Worm (Caenorhabditis elegans) whole organism, L1 larva: Measurements from ENCODE around the gene mrpl-11.

ENCODE experiments used
- C16A3.4 ChIP-seq: fragments of 150-350 bp; optimal IDR thresholded peaks from 2 replicates; lab custom pipeline; 2014; ENCODE audit warnings: missing biosample characterization, missing genetic modification characterization
- F16B12.6 ChIP-seq: fragments of 150-350 bp; optimal IDR thresholded peaks from 2 replicates; lab custom pipeline; 2014; ENCODE audit warnings: missing biosample characterization, missing genetic modification characterization
- blmp-1 ChIP-seq: fragments of 150-350 bp; optimal IDR thresholded peaks from 2 replicates; lab custom pipeline; 2014; ENCODE audit warnings: missing biosample characterization, missing genetic modification characterization
- ceh-63 ChIP-seq: fragments of 200-800 bp; sonication (Bioruptor generic); optimal IDR thresholded peaks from 2 replicates; lab custom pipeline; 2018; ENCODE audit warnings: mild to moderate bottlenecking, missing genetic modification characterization, missing compliant biosample characterization
- ceh-82 ChIP-seq, 3 experiments: fragments of 150-350 bp in 1 of 3; sonication (generic microtip) in 2 of 3; optimal IDR thresholded peaks; 2 replicates each; lab custom pipeline; 2014 to 2017; ENCODE audit warnings: missing biosample characterization in 3 of 3, missing genetic modification characterization in 3 of 3
- ceh-90 ChIP-seq: sonication (generic microtip); optimal IDR thresholded peaks from 2 replicates; lab custom pipeline; 2016; ENCODE audit warnings: missing genetic modification characterization, missing compliant biosample characterization
- dpl-1 ChIP-seq, 3 experiments: fragments of 150-350 bp in 2 of 3; sonication (generic microtip) in 1 of 3; optimal IDR thresholded peaks; 2 replicates each; lab custom pipeline; 2014 to 2017; ENCODE audit warnings: missing biosample characterization in 3 of 3, missing genetic modification characterization in 3 of 3, missing genetic modification reagents in 3 of 3
- dsc-1 ChIP-seq: sonication (generic microtip); optimal IDR thresholded peaks from 2 replicates; lab custom pipeline; 2016; ENCODE audit warnings: mild to moderate bottlenecking, missing genetic modification characterization, missing compliant biosample characterization
- efl-1 ChIP-seq, 4 experiments: fragments of 150-350 bp; optimal IDR thresholded peaks in 3 of 4; peaks in 1 of 4; 1 replicate in 1 of 4; 2 replicates in 3 of 4; lab custom pipeline; 2014; ENCODE audit warnings: missing biosample characterization in 2 of 4, missing genetic modification characterization in 2 of 4, missing genetic modification reagents in 2 of 4
- egl-13 ChIP-seq: sonication (generic microtip); optimal IDR thresholded peaks from 2 replicates; lab custom pipeline; 2016; ENCODE audit warnings: missing genotype, missing genetic modification reagents, missing genetic modification characterization, missing compliant biosample characterization
- elt-3 ChIP-seq, 6 experiments: fragments of 150-350 bp in 1 of 6; sonication (generic microtip); optimal IDR thresholded peaks; 2 replicates each; lab custom pipeline; 2017 to 2018; ENCODE audit warnings: missing biosample characterization in 6 of 6, missing genetic modification characterization in 6 of 6, inconsistent platforms in 1 of 6
- fkh-4 ChIP-seq: sonication (generic microtip); optimal IDR thresholded peaks from 2 replicates; lab custom pipeline; 2016; ENCODE audit warnings: missing compliant biosample characterization, missing genetic modification characterization, borderline replicate concordance
- grh-1 ChIP-seq: fragments of 200-800 bp; sonication (Bioruptor generic); IDR thresholded peaks from 2 replicates; pipeline ENCODE4 v1.3.6; 2022; ENCODE audit warnings: missing genetic modification reagents, missing genetic modification characterization, missing compliant biosample characterization
- isw-1 ChIP-seq: fragments of 200-800 bp; sonication (Bioruptor generic); IDR thresholded peaks from 2 replicates; pipeline ENCODE4 v1.3.6; 2022; ENCODE audit warnings: missing genetic modification characterization, missing compliant biosample characterization
- lin-14 ChIP-seq: fragments of 200-800 bp; sonication (Bioruptor generic); optimal IDR thresholded peaks from 2 replicates; lab custom pipeline; 2018; ENCODE audit warnings: mild to moderate bottlenecking, missing genetic modification characterization, moderate library complexity, missing compliant biosample characterization
- lin-15B ChIP-seq: fragments of 150-350 bp; sonication (generic microtip); optimal IDR thresholded peaks from 3 replicates; lab custom pipeline; 2014; ENCODE audit warnings: missing biosample characterization, missing genetic modification characterization
- lin-35 ChIP-seq, 2 experiments: fragments of 150-350 bp; optimal IDR thresholded peaks; 2 replicates each; lab custom pipeline; 2014; ENCODE audit warnings: missing biosample characterization in 2 of 2, missing genetic modification characterization in 2 of 2, missing genetic modification reagents in 2 of 2
- lir-3 ChIP-seq: sonication (generic microtip); optimal IDR thresholded peaks from 2 replicates; lab custom pipeline; 2016; ENCODE audit warnings: mild to moderate bottlenecking, missing genetic modification characterization, moderate library complexity, missing compliant biosample characterization; ENCODE audit not compliant: poor library complexity
- lsy-2 ChIP-seq, 2 experiments: fragments of 150-350 bp; optimal IDR thresholded peaks; 2 replicates each; lab custom pipeline; 2014; ENCODE audit warnings: missing biosample characterization in 2 of 2, missing genetic modification characterization in 2 of 2
- mab-9 ChIP-seq: fragments of 200-800 bp; sonication (Bioruptor generic); IDR thresholded peaks from 2 replicates; pipeline ENCODE4 v1.3.6; 2022; ENCODE audit warnings: missing genetic modification reagents, missing genetic modification characterization, missing compliant biosample characterization
- mdl-1 ChIP-seq, 2 experiments: fragments of 150-350 bp; optimal IDR thresholded peaks; 2 replicates each; lab custom pipeline; 2014 to 2017; ENCODE audit warnings: missing biosample characterization in 2 of 2, missing genetic modification characterization in 2 of 2, inconsistent platforms in 1 of 2
- mef-2 ChIP-seq: fragments of 150-350 bp; optimal IDR thresholded peaks from 2 replicates; lab custom pipeline; 2014; ENCODE audit warnings: missing biosample characterization, missing genetic modification characterization
- nhr-12 ChIP-seq: sonication (generic microtip); optimal IDR thresholded peaks from 2 replicates; lab custom pipeline; 2017; ENCODE audit warnings: missing biosample characterization, missing genetic modification characterization
- nhr-19 ChIP-seq: fragments of 200-800 bp; sonication (Bioruptor generic); conservative IDR thresholded peaks from 2 replicates; pipeline ENCODE4 v1.3.6; 2022; ENCODE audit warnings: missing genetic modification characterization, missing compliant biosample characterization
- nhr-20 ChIP-seq: sonication (generic microtip); optimal IDR thresholded peaks from 2 replicates; lab custom pipeline; 2016; ENCODE audit warnings: mild to moderate bottlenecking, missing genetic modification characterization, missing compliant biosample characterization
- nhr-47 ChIP-seq: sonication (generic microtip); optimal IDR thresholded peaks from 2 replicates; lab custom pipeline; 2016; ENCODE audit warnings: mild to moderate bottlenecking, missing genetic modification characterization, moderate library complexity, missing compliant biosample characterization
- nhr-71 ChIP-seq: sonication (generic microtip); optimal IDR thresholded peaks from 2 replicates; lab custom pipeline; 2016; ENCODE audit warnings: mild to moderate bottlenecking, missing genetic modification characterization, moderate library complexity, missing compliant biosample characterization
- nhr-76 ChIP-seq: sonication (generic microtip); optimal IDR thresholded peaks from 2 replicates; lab custom pipeline; 2017; ENCODE audit warnings: missing biosample characterization, missing genetic modification characterization
- nhr-77 ChIP-seq: fragments of 150-350 bp; optimal IDR thresholded peaks from 2 replicates; lab custom pipeline; 2014; ENCODE audit warnings: missing biosample characterization, missing genetic modification characterization
- nhr-85 ChIP-seq: sonication (generic microtip); peaks from one replicate; lab custom pipeline; 2016; ENCODE audit warnings: missing genetic modification characterization, inconsistent platforms, missing compliant biosample characterization
- nhr-90 ChIP-seq: sonication (generic microtip); optimal IDR thresholded peaks from 2 replicates; lab custom pipeline; 2016; ENCODE audit warnings: mild to moderate bottlenecking, missing genetic modification characterization, missing compliant biosample characterization; ENCODE audit not compliant: poor library complexity
- pax-3 ChIP-seq: fragments of 200-800 bp; sonication (Bioruptor generic); optimal IDR thresholded peaks from 2 replicates; lab custom pipeline; 2018; ENCODE audit warnings: mild to moderate bottlenecking, missing genetic modification characterization, moderate library complexity, missing compliant biosample characterization
- rnt-1 ChIP-seq: sonication (generic microtip); optimal IDR thresholded peaks from 2 replicates; lab custom pipeline; 2016; ENCODE audit warnings: mild to moderate bottlenecking, missing genetic modification characterization, moderate library complexity, missing compliant biosample characterization
- skn-1 ChIP-seq: fragments of 150-350 bp; optimal IDR thresholded peaks from 2 replicates; lab custom pipeline; 2014; ENCODE audit warnings: missing biosample characterization, missing genetic modification characterization
- snpc-4 ChIP-seq: fragments of 150-350 bp; optimal IDR thresholded peaks from 2 replicates; lab custom pipeline; 2014; ENCODE audit warnings: missing biosample characterization, missing genetic modification characterization
- snu-23 ChIP-seq: sonication (generic microtip); optimal IDR thresholded peaks from 2 replicates; lab custom pipeline; 2016; ENCODE audit warnings: missing genetic modification characterization, missing compliant biosample characterization
- tbx-2 ChIP-seq: sonication (generic microtip); optimal IDR thresholded peaks from 2 replicates; lab custom pipeline; 2016; ENCODE audit warnings: missing genetic modification characterization, missing compliant biosample characterization
- unc-130 ChIP-seq: fragments of 150-350 bp; optimal IDR thresholded peaks from 2 replicates; lab custom pipeline; 2017; ENCODE audit warnings: missing biosample characterization, missing genetic modification characterization, inconsistent platforms
- unc-30 ChIP-seq: sonication (generic microtip); optimal IDR thresholded peaks from 2 replicates; lab custom pipeline; 2017; ENCODE audit warnings: missing biosample characterization, missing genetic modification characterization
- xbp-1 ChIP-seq: sonication (generic microtip); optimal IDR thresholded peaks from 2 replicates; lab custom pipeline; 2016; ENCODE audit warnings: missing genetic modification characterization, missing compliant biosample characterization
- ztf-11 ChIP-seq, 2 experiments: sonication (generic microtip); optimal IDR thresholded peaks; 2 replicates each; lab custom pipeline; 2016 to 2017; ENCODE audit warnings: missing genetic modification characterization in 2 of 2, missing biosample characterization in 1 of 2, missing compliant biosample characterization in 1 of 2
- ztf-4 ChIP-seq: fragments of 150-350 bp; optimal IDR thresholded peaks from 2 replicates; lab custom pipeline; 2014; ENCODE audit warnings: missing biosample characterization, missing genetic modification characterization

The mrpl-11 gene

ce11 chrIII:8700289-8700957 is 17.0 kb upstream of the mrpl-11 start, which contains the start of the genes sdz-1 and vps-33.1:
TSS of gene sdz-1 (minus strand) at chrIII:8700339.
TSS of gene vps-33.1 (plus strand) at chrIII:8700927.
- TF ChIP-seq nhr-77 (tag; lab: Kevin White, UChicago) (peak; percentile 3), efl-1 (optimal IDR thresholded peaks at IDR 0.05; lab: Kevin White, UChicago) (peak; percentile 73 to 89), efl-1 (GFP tag; optimal IDR thresholded peaks at IDR 0.05 in 1 of 2; lab: Kevin White, UChicago) (peak; percentile 90 to 98), snpc-4 (tag; lab: Kevin White, UChicago) (peak; percentile 42), nhr-76 (tag; lab: Kevin White, UChicago) (no peak), lin-35 (GFP tag; optimal IDR thresholded peaks at IDR 0.05; lab: Kevin White, UChicago) (peak; percentile 91 to 94), C16A3.4 (tag; lab: Kevin White, UChicago) (peak; percentile 70), mab-9 (GFP tag; lab: Robert Waterston, UW) (no peak), nhr-85 (peak; percentile 63), nhr-90 (tag; lab: Kevin White, UChicago) (peak; percentile 46), ceh-82 (tag; optimal IDR thresholded peaks at IDR 0.05; lab: Kevin White, UChicago) (peak in 2 of 3 experiments; percentile 7 to 63), lsy-2 (tag; optimal IDR thresholded peaks at IDR 0.05; lab: Kevin White, UChicago) (peak; percentile 42 to 86), mdl-1 (tag; optimal IDR thresholded peaks at IDR 0.05; lab: Kevin White, UChicago) (peak in 1 of 2 experiments; percentile 58), isw-1 (peak; percentile 33), dpl-1 (GFP tag; optimal IDR thresholded peaks at IDR 0.05; lab: Kevin White, UChicago) (peak; percentile 73 to 89 (median 83)), grh-1 (GFP tag; lab: Robert Waterston, UW) (no peak), egl-13 (peak; percentile 14), fkh-4 (tag; lab: Kevin White, UChicago) (peak; percentile 10), nhr-47 (tag; lab: Kevin White, UChicago) (peak; percentile 59), xbp-1 (peak; percentile 23), ceh-90 (peak; percentile 78), F16B12.6 (tag; lab: Kevin White, UChicago) (peak; percentile 49), pax-3 (tag; lab: Kevin White, UChicago) (no peak), nhr-12 (tag; lab: Kevin White, UChicago) (no peak), ztf-11 (tag; optimal IDR thresholded peaks at IDR 0.05; lab: Kevin White, UChicago) (peak in 1 of 2 experiments; percentile 58), nhr-71 (tag; lab: Kevin White, UChicago) (peak; percentile 61), ztf-4 (tag; lab: Kevin White, UChicago) (no peak), ceh-63 (no peak), unc-130 (tag; lab: Kevin White, UChicago) (peak; percentile 24), blmp-1 (tag; lab: Kevin White, UChicago) (peak; percentile 63), nhr-20 (peak; percentile 34), dsc-1 (tag; lab: Kevin White, UChicago) (peak; percentile 9), nhr-19 (GFP tag; lab: Robert Waterston, UW) (0 out of 2 replicates have a peak, but pooled peaks have one; percentile 17), skn-1 (peak; percentile 66), tbx-2 (peak; percentile 55), lin-15B (tag; lab: Kevin White, UChicago) (peak; percentile 44), lir-3 (peak; percentile 74), elt-3 (tag; optimal IDR thresholded peaks at IDR 0.05; lab: Kevin White, UChicago) (peak in 2 of 6 experiments; percentile 1 to 36), snu-23 (GFP tag; lab: Kevin White, UChicago) (peak; percentile 52), unc-30 (tag; lab: Kevin White, UChicago) (no peak), rnt-1 (tag; lab: Kevin White, UChicago) (peak; percentile 91), lin-14 (GFP tag; lab: Kevin White, UChicago) (peak; percentile 49), mef-2 (tag; lab: Kevin White, UChicago) (no peak)
